Worm (Caenorhabditis elegans): Measurements from ENCODE around the gene T21D12.7.

DNA sequence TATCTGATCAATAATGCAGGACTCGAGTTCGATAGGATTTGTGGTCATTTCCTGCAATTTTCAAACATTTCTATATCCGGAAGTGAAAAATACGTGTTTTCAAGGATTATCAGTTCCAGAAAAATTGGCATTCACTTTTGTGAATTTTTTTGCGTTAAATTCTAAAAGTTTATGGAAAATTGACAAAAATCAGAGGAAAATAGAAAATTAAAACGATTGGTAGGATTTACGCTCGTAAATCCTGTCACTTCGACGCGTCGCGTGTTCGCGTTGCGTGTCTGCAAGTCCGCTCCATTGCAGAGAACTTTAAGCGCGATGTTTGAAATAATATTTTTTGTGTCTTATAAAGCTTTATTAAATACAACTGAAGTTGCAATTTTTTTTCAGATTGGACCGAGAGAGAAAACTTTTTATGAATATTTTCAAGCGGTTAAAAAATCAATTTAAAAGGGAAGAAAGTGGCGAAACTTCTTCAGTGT lies 35.8 kb downstream of the T21D12.7 start, which contains the start of gene rcat-1:
- TF ChIP-seq lin-39 (tag; optimal IDR thresholded peaks at IDR 0.05): peak; percentile 14
- TF ChIP-seq nhr-11 (tag; optimal IDR thresholded peaks at IDR 0.05): peak; percentile 43
- TF ChIP-seq mef-2 (tag; optimal IDR thresholded peaks at IDR 0.05): no peak
- TF ChIP-seq ets-5 (GFP tag; IDR thresholded peaks at IDR 0.05): no peak
- peak; percentile 91 for TF ChIP-seq lin-13 (GFP tag; optimal IDR thresholded peaks at IDR 0.05)
- TF ChIP-seq ztf-4 (tag; optimal IDR thresholded peaks at IDR 0.05): no peak
- peak; percentile 96 for TF ChIP-seq lin-15B (tag; optimal IDR thresholded peaks at IDR 0.05)

Data from whole organism, L1 larva.